Fruit fly (Drosophila melanogaster): ENCODE measurements around the gene CG12091.
A peak's percentile ranks its signal among the peaks of the same experiment; 100 is the strongest.

The CG12091 gene

dm6 chr3L:1584781-1585180, 48.1 kb upstream of the CG12091 start (continued):
- TF ChIP-seq Rfx (GFP tag; IDR thresholded peaks at IDR 0.05) (0 out of 2 replicates have a peak, but pooled peaks have one; percentile 22), CG7271 (tag; optimal IDR thresholded peaks at IDR 0.05) (no peak), CG17186 (GFP tag; optimal IDR thresholded peaks at IDR 0.05) (no peak), CG2202 (tag; optimal IDR thresholded peaks at IDR 0.05) (no peak), CG1832 (GFP tag; optimal IDR thresholded peaks at IDR 0.05) (no peak), Fer2 (tag; optimal IDR thresholded peaks at IDR 0.05) (no peak), ERR (GFP tag; optimal IDR thresholded peaks at IDR 0.05) (no peak), Oli (tag; optimal IDR thresholded peaks at IDR 0.05) (no peak), vvl (GFP tag; IDR thresholded peaks at IDR 0.05) (peak; percentile 63), CG18619 (GFP tag; optimal IDR thresholded peaks at IDR 0.05) (no peak), tin (GFP tag; optimal IDR thresholded peaks at IDR 0.05) (no peak), psq (GFP tag; optimal IDR thresholded peaks at IDR 0.05) (no peak), sqz (GFP tag; optimal IDR thresholded peaks at IDR 0.05) (no peak), CG7963 (GFP tag; IDR thresholded peaks at IDR 0.05; ENCODE audit: partially characterized antibody) (no peak), CG8478 (optimal IDR thresholded peaks at IDR 0.05) (no peak), CG14710 (tag; optimal IDR thresholded peaks at IDR 0.05) (no peak), NC2α (GFP tag; optimal IDR thresholded peaks at IDR 0.05) (no peak), CG14965 (GFP tag; optimal IDR thresholded peaks at IDR 0.05; ENCODE audit: borderline replicate concordance) (no peak), CG15269 (tag; optimal IDR thresholded peaks at IDR 0.05) (no peak), Dip3 (GFP tag; optimal IDR thresholded peaks at IDR 0.05) (no peak), HHEX (GFP tag; optimal IDR thresholded peaks at IDR 0.05) (peak; percentile 8), H2.0 (GFP tag; IDR thresholded peaks at IDR 0.05) (no peak), NfI (GFP tag; optimal IDR thresholded peaks at IDR 0.05) (no peak), Lhr (GFP tag; optimal IDR thresholded peaks at IDR 0.05) (no peak), Asciz (GFP tag; optimal IDR thresholded peaks at IDR 0.05) (peak; percentile 16), dan (GFP tag; IDR thresholded peaks at IDR 0.05) (no peak), twi (tag; optimal IDR thresholded peaks at IDR 0.05) (no peak), hb (GFP tag; IDR thresholded peaks at IDR 0.05; ENCODE audit: partially characterized antibody) (no peak), Stat92E (GFP tag; optimal IDR thresholded peaks at IDR 0.05) (no peak), CG17612 (GFP tag; IDR thresholded peaks at IDR 0.05) (no peak), fu2 (GFP tag; optimal IDR thresholded peaks at IDR 0.05) (no peak), Sox102F (GFP tag; optimal IDR thresholded peaks at IDR 0.05) (peak; percentile 28), CG10462 (GFP tag; optimal IDR thresholded peaks at IDR 0.05) (no peak), CG30020 (tag; optimal IDR thresholded peaks at IDR 0.05) (no peak), al (GFP tag; IDR thresholded peaks at IDR 0.05) (no peak), ATbp (GFP tag; optimal IDR thresholded peaks at IDR 0.05) (no peak), CG14441 (GFP tag; IDR thresholded peaks at IDR 0.05) (0 out of 2 replicates have a peak, but pooled peaks have one; percentile 25), Mrtf (GFP tag; IDR thresholded peaks at IDR 0.05) (no peak), Sry-β (GFP tag; optimal IDR thresholded peaks at IDR 0.05) (no peak), Optix (GFP tag; IDR thresholded peaks at IDR 0.05) (0 out of 3 replicates have a peak, but pooled peaks have one; percentile 29), Hr51 (GFP tag; optimal IDR thresholded peaks at IDR 0.05) (no peak), Side (GFP tag; optimal IDR thresholded peaks at IDR 0.05) (no peak), CG3726 (GFP tag; IDR thresholded peaks at IDR 0.05) (no peak), gcm (GFP tag; optimal IDR thresholded peaks at IDR 0.05) (no peak), CG10565 (GFP tag; optimal IDR thresholded peaks at IDR 0.05) (no peak), ham (GFP tag; IDR thresholded peaks at IDR 0.05) (no peak), lilli (GFP tag; optimal IDR thresholded peaks at IDR 0.05) (no peak), CG17912 (GFP tag; optimal IDR thresholded peaks at IDR 0.05) (no peak), D19A (tag; optimal IDR thresholded peaks at IDR 0.05) (peak; percentile 81), fd102C (GFP tag; optimal IDR thresholded peaks at IDR 0.05) (no peak), odd (GFP tag; optimal IDR thresholded peaks at IDR 0.05) (no peak)
